Worm (Caenorhabditis elegans) whole organism, L3 larva: ENCODE measurements around the gene H03E18.1.

Experiments
- R02D3.7 ChIP-seq: fragments of 150-350 bp; optimal IDR thresholded peaks from 2 replicates; lab custom pipeline; 2014; ENCODE audit warnings: missing biosample characterization, missing genetic modification characterization
- aly-2 ChIP-seq: fragments of 150-350 bp; optimal IDR thresholded peaks from 2 replicates; lab custom pipeline; 2014; ENCODE audit warnings: missing biosample characterization, missing genetic modification characterization
- ama-1 ChIP-seq: fragments of 150-350 bp; optimal IDR thresholded peaks from 2 replicates; lab custom pipeline; 2018
- ceh-16 ChIP-seq: sonication (generic microtip); optimal IDR thresholded peaks from 2 replicates; lab custom pipeline; 2017; ENCODE audit warnings: missing biosample characterization, missing genetic modification characterization
- ceh-28 ChIP-seq: fragments of 150-350 bp; optimal IDR thresholded peaks from 2 replicates; lab custom pipeline; 2014; ENCODE audit warnings: missing biosample characterization, missing genetic modification reagents, missing genetic modification characterization
- ceh-82 ChIP-seq: fragments of 150-350 bp; optimal IDR thresholded peaks from 2 replicates; lab custom pipeline; 2014; ENCODE audit warnings: missing biosample characterization, missing genetic modification characterization
- daf-12 ChIP-seq: fragments of 150-350 bp; optimal IDR thresholded peaks from 2 replicates; lab custom pipeline; 2014; ENCODE audit warnings: missing biosample characterization, missing genetic modification reagents, missing genetic modification characterization
- egl-27 ChIP-seq: sonication (generic microtip); optimal IDR thresholded peaks from 4 replicates; lab custom pipeline; 2017; ENCODE audit warnings: missing biosample characterization, missing genetic modification reagents, missing genetic modification characterization
- egl-5 ChIP-seq: fragments of 150-350 bp; optimal IDR thresholded peaks from 2 replicates; lab custom pipeline; 2017; ENCODE audit warnings: missing biosample characterization, missing genetic modification reagents, missing genetic modification characterization, inconsistent platforms
- elt-1 ChIP-seq: fragments of 150-350 bp; optimal IDR thresholded peaks from 2 replicates; lab custom pipeline; 2014; ENCODE audit warnings: missing biosample characterization, missing genetic modification characterization
- elt-2 ChIP-seq: sonication (generic microtip); optimal IDR thresholded peaks from 2 replicates; lab custom pipeline; 2016; ENCODE audit warnings: missing genetic modification reagents, mild to moderate bottlenecking, missing genetic modification characterization, missing compliant biosample characterization
- elt-3 ChIP-seq, 3 experiments: fragments of 150-350 bp in 1 of 3; sonication (generic microtip) in 2 of 3; optimal IDR thresholded peaks; 2 replicates in 2 of 3; 4 replicates in 1 of 3; lab custom pipeline; 2014 to 2017; ENCODE audit warnings: missing biosample characterization in 3 of 3, missing genetic modification characterization in 3 of 3
- fkh-10 ChIP-seq: sonication (generic microtip); optimal IDR thresholded peaks from 2 replicates; lab custom pipeline; 2017; ENCODE audit warnings: missing biosample characterization, missing genetic modification reagents, missing genetic modification characterization
- fkh-2 ChIP-seq: fragments of 150-350 bp; optimal IDR thresholded peaks from 2 replicates; lab custom pipeline; 2014; ENCODE audit warnings: missing biosample characterization, missing genetic modification reagents, missing genetic modification characterization
- hmg-11 ChIP-seq: sonication (generic microtip); optimal IDR thresholded peaks from 2 replicates; lab custom pipeline; 2016; ENCODE audit warnings: missing genetic modification characterization, missing compliant biosample characterization
- jun-1 ChIP-seq: fragments of 150-350 bp; optimal IDR thresholded peaks from 2 replicates; lab custom pipeline; 2014; ENCODE audit warnings: missing biosample characterization, missing genetic modification reagents, missing genetic modification characterization
- lin-39 ChIP-seq: fragments of 150-350 bp; optimal IDR thresholded peaks from 2 replicates; lab custom pipeline; 2018; ENCODE audit warnings: missing biosample characterization, missing genetic modification reagents, missing genetic modification characterization
- lsy-12 ChIP-seq: sonication (generic microtip); optimal IDR thresholded peaks from 2 replicates; lab custom pipeline; 2016; ENCODE audit warnings: mild to moderate bottlenecking, missing genetic modification characterization, missing compliant biosample characterization
- mdl-1 ChIP-seq: fragments of 150-350 bp; optimal IDR thresholded peaks from 2 replicates; lab custom pipeline; 2014; ENCODE audit warnings: missing biosample characterization, missing genetic modification characterization
- mml-1 ChIP-seq: fragments of 150-350 bp; sonication (generic microtip); optimal IDR thresholded peaks from 3 replicates; lab custom pipeline; 2014; ENCODE audit warnings: missing biosample characterization, missing genetic modification characterization
- nfya-1 ChIP-seq: sonication (generic microtip); optimal IDR thresholded peaks from 2 replicates; lab custom pipeline; 2017; ENCODE audit warnings: missing genetic modification characterization, mild to moderate bottlenecking, missing compliant biosample characterization, antibody characterized with exemption, moderate library complexity; ENCODE audit not compliant: insufficient read depth
- nhr-12 ChIP-seq: fragments of 150-350 bp; optimal IDR thresholded peaks from 2 replicates; lab custom pipeline; 2014; ENCODE audit warnings: missing biosample characterization, missing genetic modification characterization
- nhr-23 ChIP-seq: fragments of 150-350 bp; optimal IDR thresholded peaks from 2 replicates; lab custom pipeline; 2014; ENCODE audit warnings: missing biosample characterization, missing genetic modification reagents, missing genetic modification characterization
- nhr-237 ChIP-seq: fragments of 150-350 bp; optimal IDR thresholded peaks from 2 replicates; lab custom pipeline; 2014; ENCODE audit warnings: missing biosample characterization, missing genetic modification characterization
- nhr-25 ChIP-seq: sonication (generic microtip); optimal IDR thresholded peaks from 2 replicates; lab custom pipeline; 2017; ENCODE audit warnings: missing biosample characterization, missing genetic modification characterization
- nhr-43 ChIP-seq: sonication (generic microtip); optimal IDR thresholded peaks from 2 replicates; lab custom pipeline; 2016; ENCODE audit warnings: mild to moderate bottlenecking, missing genetic modification characterization, missing compliant biosample characterization; ENCODE audit not compliant: poor library complexity, severe bottlenecking
- nhr-67 ChIP-seq: fragments of 150-350 bp; optimal IDR thresholded peaks from 2 replicates; lab custom pipeline; 2014; ENCODE audit warnings: missing biosample characterization, missing genetic modification characterization
- nhr-76 ChIP-seq: fragments of 150-350 bp; sonication (generic microtip); optimal IDR thresholded peaks from 5 replicates; lab custom pipeline; 2014; ENCODE audit warnings: missing biosample characterization, missing genetic modification characterization
- snpc-4 ChIP-seq: fragments of 150-350 bp; optimal IDR thresholded peaks from 2 replicates; lab custom pipeline; 2014; ENCODE audit warnings: missing biosample characterization, missing genetic modification characterization
- tbx-2 ChIP-seq: sonication (generic microtip); optimal IDR thresholded peaks from 2 replicates; lab custom pipeline; 2016; ENCODE audit warnings: mild to moderate bottlenecking, missing genetic modification characterization, missing compliant biosample characterization
- unc-62 ChIP-seq: fragments of 150-350 bp; sonication (generic microtip); optimal IDR thresholded peaks from 4 replicates; lab custom pipeline; 2014; ENCODE audit warnings: missing biosample characterization, missing genetic modification reagents, missing genetic modification characterization
- ztf-11 ChIP-seq: fragments of 150-350 bp; optimal IDR thresholded peaks from 2 replicates; lab custom pipeline; 2014; ENCODE audit warnings: missing biosample characterization, missing genetic modification characterization
- ztf-4 ChIP-seq: fragments of 150-350 bp; optimal IDR thresholded peaks from 2 replicates; lab custom pipeline; 2014; ENCODE audit warnings: missing biosample characterization, missing genetic modification characterization

Gene H03E18.1

DNA sequence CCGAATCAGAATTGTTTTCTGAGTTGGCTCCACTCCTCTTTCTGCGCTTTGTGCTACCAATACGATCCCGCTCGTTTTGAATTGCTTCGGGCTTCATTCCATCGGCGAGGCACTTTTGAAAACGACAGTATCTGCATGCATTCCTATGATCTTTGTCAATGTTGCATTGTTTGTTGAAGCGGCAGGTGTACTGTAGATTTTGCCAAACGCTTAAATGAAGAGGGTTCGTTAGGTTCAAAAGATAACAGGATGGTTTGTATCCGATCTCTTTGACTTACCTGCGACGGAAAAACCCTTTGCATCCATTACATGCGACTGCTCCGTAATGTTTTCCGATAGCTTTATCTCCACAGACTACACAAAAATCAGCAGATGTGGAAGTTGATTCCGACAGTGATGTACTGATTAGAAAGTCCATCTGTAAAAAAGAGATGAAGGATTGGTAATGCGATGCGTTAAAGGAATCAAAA, 31.9 kb upstream of the H03E18.1 start, which contains the start of gene nhr-14:
TSS of gene nhr-14 (minus strand) at position 420 of the 470 bp plus-strand sequence.
- TF ChIP-seq egl-5 (tag; lab: Kevin White, UChicago) (no peak), nhr-25 (tag; lab: Kevin White, UChicago) (peak; percentile 16)
- TF ChIP-seq, all 47 proteins: peak for 1

DNA sequence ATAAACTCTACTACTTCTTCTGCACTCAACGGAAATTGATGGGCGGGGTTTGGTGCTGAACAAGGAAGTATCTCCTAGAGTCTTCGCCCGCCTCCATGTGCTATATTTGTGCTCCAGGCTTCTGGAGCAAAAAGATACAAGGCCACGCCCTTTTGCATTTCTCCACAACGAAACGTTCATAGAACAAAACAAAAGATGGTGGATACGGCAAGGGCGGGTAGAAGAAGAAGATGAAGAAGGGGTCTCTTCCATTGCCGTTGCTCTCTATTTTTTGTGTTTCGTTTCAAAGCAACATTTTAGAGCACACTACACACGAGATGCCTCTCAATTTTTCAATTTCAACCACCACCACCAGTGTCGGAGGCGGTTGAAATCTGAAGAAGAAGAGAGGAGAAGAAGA, 31.4 kb upstream of the H03E18.1 start:
- TF ChIP-seq aly-2 (tag; lab: Kevin White, UChicago), result no peak
- TF ChIP-seq nhr-12 (tag; lab: Kevin White, UChicago), result no peak
- no peak for TF ChIP-seq nhr-237 (tag; lab: Kevin White, UChicago)
- TF ChIP-seq hmg-11 (tag; lab: Kevin White, UChicago), result peak; percentile 25
- TF ChIP-seq ceh-28, result no peak
- TF ChIP-seq fkh-10 (GFP tag; lab: Kevin White, UChicago), result peak; percentile 73
- TF ChIP-seq ceh-16 (tag; lab: Kevin White, UChicago), result no peak
- TF ChIP-seq mdl-1 (tag; lab: Kevin White, UChicago), result peak; percentile 50
- no peak for TF ChIP-seq ceh-82 (tag; lab: Kevin White, UChicago)
- peak; percentile 34 for TF ChIP-seq lin-39 (tag; lab: Kevin White, UChicago)
- peak; percentile 1 for TF ChIP-seq unc-62 (GFP tag; lab: Kevin White, UChicago)
- no peak for TF ChIP-seq mml-1 (tag; lab: Kevin White, UChicago)

DNA sequence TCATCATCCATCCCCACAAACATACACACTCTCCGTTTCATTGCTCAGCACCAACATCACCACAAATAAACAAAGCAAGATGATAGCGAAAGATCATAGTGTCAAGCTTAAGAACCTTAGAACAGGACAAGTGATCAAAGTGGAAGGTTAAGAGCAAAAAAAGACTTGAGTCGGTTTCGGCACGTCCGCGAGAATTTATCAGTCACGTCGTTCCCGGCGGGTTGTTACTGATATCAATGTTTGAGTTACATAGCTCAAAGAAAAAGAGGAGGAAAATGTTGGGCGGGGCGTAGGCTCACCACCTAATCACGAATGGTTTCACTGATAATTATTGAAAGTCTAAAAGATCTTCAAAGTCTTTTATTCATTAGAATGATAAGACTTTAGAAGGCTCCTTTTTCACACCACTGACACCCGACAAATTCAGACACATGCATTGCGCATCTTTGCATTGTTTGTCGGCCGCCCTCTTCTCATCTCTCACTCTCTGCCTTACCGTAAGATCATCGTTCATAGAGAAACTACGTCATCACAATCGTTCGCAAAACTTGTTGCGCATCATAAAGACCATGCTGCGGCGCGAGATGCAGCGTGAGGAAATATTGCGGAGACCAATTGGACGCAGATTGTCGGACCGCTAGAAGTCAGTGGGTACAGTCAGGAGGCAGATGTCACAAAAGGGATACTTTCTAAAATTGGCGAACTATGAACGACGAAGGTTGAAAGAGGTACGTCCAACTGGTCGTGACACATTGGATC, 30.4 kb upstream of the H03E18.1 start:
- TF ChIP-seq elt-2 (tag; lab: Kevin White, UChicago) (peak; percentile 74), ztf-4 (tag; lab: Kevin White, UChicago) (peak; percentile 59), daf-12 (tag; lab: Kevin White, UChicago) (no peak), nhr-237 (tag; lab: Kevin White, UChicago) (no peak), nhr-67 (no peak), elt-3 (tag; optimal IDR thresholded peaks at IDR 0.05; lab: Kevin White, UChicago) (peak in 2 of 3 experiments; percentile 77 to 90), elt-1 (tag; lab: Kevin White, UChicago) (peak; percentile 47), nhr-76 (tag; lab: Kevin White, UChicago) (peak; percentile 46), nhr-25 (tag; lab: Kevin White, UChicago) (peak; percentile 99), egl-27 (no peak), ceh-28 (peak; percentile 79), ztf-11 (tag; lab: Kevin White, UChicago) (no peak), jun-1 (peak; percentile 59), ama-1 (peak; percentile 39), tbx-2 (tag; lab: Kevin White, UChicago) (peak; percentile 88), hmg-11 (tag; lab: Kevin White, UChicago) (peak; percentile 5), nhr-43 (peak; percentile 99), nfya-1 (tag; lab: Kevin White, UChicago) (peak; percentile 66), snpc-4 (tag; lab: Kevin White, UChicago) (peak; percentile 63), nhr-23 (tag; lab: Kevin White, UChicago) (peak; percentile 98), aly-2 (tag; lab: Kevin White, UChicago) (no peak), ceh-82 (tag; lab: Kevin White, UChicago) (peak; percentile 5), R02D3.7 (tag; lab: Kevin White, UChicago) (peak; percentile 24), mdl-1 (tag; lab: Kevin White, UChicago) (peak; percentile 74), unc-62 (GFP tag; lab: Kevin White, UChicago) (peak; percentile 91), lsy-12 (tag; lab: Kevin White, UChicago) (peak; percentile 81)

DNA sequence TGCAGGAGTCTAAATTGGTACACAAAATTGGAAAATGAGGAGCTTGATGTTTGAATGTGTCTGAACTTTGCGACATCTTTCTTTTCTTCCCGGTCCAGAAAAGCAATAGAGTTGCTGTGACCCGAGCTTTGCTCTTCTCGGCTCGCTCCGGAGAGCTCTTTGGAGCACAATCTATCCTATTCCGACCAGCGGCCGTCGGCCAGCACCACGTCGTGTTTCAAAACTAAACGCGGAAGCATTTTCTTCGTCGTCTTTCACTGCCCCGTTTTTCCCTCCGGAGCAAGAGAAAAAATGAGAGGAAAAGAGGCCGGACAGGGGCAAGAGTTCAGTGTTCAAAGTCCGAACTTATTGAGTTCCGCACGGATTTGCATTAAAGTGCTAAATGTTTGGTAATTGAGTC, 28.6 kb upstream of the H03E18.1 start:
- TF ChIP-seq nfya-1 (tag; lab: Kevin White, UChicago), result peak; percentile 41
- TF ChIP-seq fkh-10 (GFP tag; lab: Kevin White, UChicago), result peak; percentile 25
- no peak for TF ChIP-seq fkh-2 (tag; lab: Kevin White, UChicago)
- TF ChIP-seq tbx-2 (tag; lab: Kevin White, UChicago), result peak; percentile 6
